Worm (Caenorhabditis elegans) whole organism, L1 larva: ENCODE data around the gene F21C10.11.

Experiments used
- ceh-82 ChIP-seq, 3 experiments: fragments of 150-350 bp in 1 of 3; sonication (generic microtip) in 2 of 3; optimal IDR thresholded peaks; 2 replicates each; lab custom pipeline; 2014 to 2017; ENCODE audit warnings: missing biosample characterization in 3 of 3, missing genetic modification characterization in 3 of 3
- elt-2 ChIP-seq: sonication (generic microtip); optimal IDR thresholded peaks from 2 replicates; lab custom pipeline; 2016; ENCODE audit warnings: missing genetic modification characterization, mild to moderate bottlenecking, inconsistent platforms, missing compliant biosample characterization, missing genetic modification reagents
- lsy-2 ChIP-seq, 2 experiments: fragments of 150-350 bp; optimal IDR thresholded peaks; 2 replicates each; lab custom pipeline; 2014; ENCODE audit warnings: missing biosample characterization in 2 of 2, missing genetic modification characterization in 2 of 2
- nhr-28 ChIP-seq: fragments of 150-350 bp; optimal IDR thresholded peaks from 2 replicates; lab custom pipeline; 2014; ENCODE audit warnings: missing biosample characterization, missing genetic modification characterization
- unc-62 ChIP-seq: fragments of 150-350 bp; optimal IDR thresholded peaks from 2 replicates; lab custom pipeline; 2014; ENCODE audit warnings: missing biosample characterization, missing genetic modification reagents, missing genetic modification characterization

- no peak for TF ChIP-seq unc-62 (GFP tag; lab: Kevin White, UChicago)
- no peak for TF ChIP-seq lsy-2 (tag; optimal IDR thresholded peaks at IDR 0.05; lab: Kevin White, UChicago)
- TF ChIP-seq ceh-82 (tag; optimal IDR thresholded peaks at IDR 0.05; lab: Kevin White, UChicago) = no peak
- no peak for TF ChIP-seq elt-2
- no peak for TF ChIP-seq nhr-28 (tag; lab: Kevin White, UChicago)
Observed at ce11 chrV:9133950-9134349, 10.7 kb downstream of the F21C10.11 start, which contains the start of gene B0222.1.
